Fruit fly (Drosophila melanogaster) whole organism, embryonic: ENCODE data around the gene Faa.

Source experiments
- Awh ChIP-seq: fragments of 200-800 bp; sonication (Bioruptor generic); IDR thresholded peaks from 2 replicates; pipeline ENCODE4, ENCODE4 v1.3.6; 2022; ENCODE audit warnings: missing biosample characterization, missing genetic modification characterization
- CG10366 ChIP-seq: fragments of 200-800 bp; sonication (Bioruptor generic); IDR thresholded peaks from 2 replicates; pipeline ENCODE4 v1.3.6; 2022; ENCODE audit warnings: missing biosample characterization, missing genetic modification characterization
- CG11093 ChIP-seq: fragments of 200-800 bp; sonication (Bioruptor generic); IDR thresholded peaks from 3 replicates; pipeline ENCODE4 v1.3.6; 2022; ENCODE audit warnings: missing biosample characterization, missing genetic modification characterization
- CG12942 ChIP-seq: fragments of 200-800 bp; sonication (Bioruptor generic); optimal IDR thresholded peaks from 3 replicates; lab custom pipeline; 2016; ENCODE audit warnings: missing biosample characterization, missing genetic modification characterization
- CG15479 ChIP-seq: fragments of 200-800 bp; sonication (Bioruptor generic); optimal IDR thresholded peaks from 3 replicates; lab custom pipeline; 2019; ENCODE audit warnings: missing biosample characterization, mild to moderate bottlenecking, missing genetic modification characterization, moderate library complexity
- CG15514 ChIP-seq: fragments of 200-800 bp; sonication (Bioruptor generic); optimal IDR thresholded peaks from 3 replicates; lab custom pipeline; 2017; ENCODE audit warnings: missing biosample characterization, missing genetic modification characterization, mild to moderate bottlenecking, moderate library complexity, missing genetic modification reagents
- CG16815 ChIP-seq: fragments of 200-800 bp; sonication (Bioruptor generic); optimal IDR thresholded peaks from 3 replicates; lab custom pipeline; 2017; ENCODE audit warnings: missing biosample characterization, mild to moderate bottlenecking, missing genetic modification characterization
- CG17328 ChIP-seq: fragments of 200-800 bp; sonication (Bioruptor generic); IDR thresholded peaks from 2 replicates; pipeline ENCODE4 v1.3.6; 2022; ENCODE audit warnings: missing biosample characterization, missing genetic modification characterization
- CG17359 ChIP-seq: fragments of 200-800 bp; sonication (Bioruptor generic); optimal IDR thresholded peaks from 3 replicates; lab custom pipeline; 2018; ENCODE audit warnings: missing biosample characterization, mild to moderate bottlenecking, missing genetic modification characterization, moderate library complexity
- CG18599 ChIP-seq: fragments of 200-800 bp; sonication (Bioruptor generic); optimal IDR thresholded peaks from 3 replicates; lab custom pipeline; 2017; ENCODE audit warnings: missing biosample characterization, missing genetic modification characterization, mild to moderate bottlenecking, moderate library complexity, missing genetic modification reagents
- CG2889 ChIP-seq: fragments of 200-800 bp; sonication (Bioruptor generic); IDR thresholded peaks from 3 replicates; pipeline ENCODE4 v1.3.6; 2022; ENCODE audit warnings: missing biosample characterization, missing genetic modification characterization
- CG31365 ChIP-seq: fragments of 200-800 bp; sonication (Bioruptor generic); optimal IDR thresholded peaks from 2 replicates; lab custom pipeline; 2018; ENCODE audit warnings: missing biosample characterization, mild to moderate bottlenecking, missing genetic modification characterization
- CG4328 ChIP-seq: fragments of 200-800 bp; sonication (Bioruptor generic); optimal IDR thresholded peaks from 3 replicates; lab custom pipeline; 2017; ENCODE audit warnings: missing biosample characterization, missing genetic modification reagents, missing genetic modification characterization
- CG4404 ChIP-seq: fragments of 200-800 bp; sonication (Bioruptor generic); IDR thresholded peaks from 2 replicates; pipeline ENCODE4 v1.3.6; 2022; ENCODE audit warnings: missing biosample characterization, missing genetic modification characterization
- CG4820 ChIP-seq: fragments of 200-800 bp; sonication (Bioruptor generic); optimal IDR thresholded peaks from 3 replicates; lab custom pipeline; 2016; ENCODE audit warnings: missing biosample characterization, missing genetic modification characterization
- CTCF ChIP-seq: fragments of 200-800 bp; sonication (Bioruptor generic); optimal IDR thresholded peaks from 2 replicates; lab custom pipeline; 2017; ENCODE audit warnings: missing biosample characterization, mild to moderate bottlenecking, missing genetic modification characterization, moderate library complexity
- Camta ChIP-seq: fragments of 200-800 bp; sonication (Bioruptor generic); optimal IDR thresholded peaks from 2 replicates; lab custom pipeline; 2016; ENCODE audit warnings: missing biosample characterization, missing genetic modification characterization
- CrebB ChIP-seq: fragments of 200-800 bp; sonication (Bioruptor generic); optimal IDR thresholded peaks from 3 replicates; lab custom pipeline; 2018; ENCODE audit warnings: missing biosample characterization, mild to moderate bottlenecking, missing genetic modification characterization
- Dad ChIP-seq: fragments of 200-800 bp; sonication (Bioruptor generic); optimal IDR thresholded peaks from 3 replicates; lab custom pipeline; 2016; ENCODE audit warnings: missing biosample characterization, missing genetic modification characterization
- Dll ChIP-seq: fragments of 200-800 bp; sonication (Bioruptor generic); IDR thresholded peaks from 4 replicates; pipeline ENCODE4 v1.3.6; 2022; ENCODE audit warnings: missing biosample characterization, missing genetic modification characterization; ENCODE audit not compliant: partially characterized antibody
- Elba2 ChIP-seq: fragments of 200-800 bp; sonication (Bioruptor generic); optimal IDR thresholded peaks from 3 replicates; lab custom pipeline; 2016; ENCODE audit warnings: missing biosample characterization, missing genetic modification characterization
- Gug ChIP-seq: fragments of 200-800 bp; sonication (Bioruptor generic); IDR thresholded peaks from 4 replicates; pipeline ENCODE4 v1.3.6; 2022; ENCODE audit warnings: missing biosample characterization, missing genetic modification characterization
- Hmr ChIP-seq: fragments of 200-800 bp; sonication (Bioruptor generic); optimal IDR thresholded peaks from 3 replicates; lab custom pipeline; 2017; ENCODE audit warnings: mild to moderate bottlenecking, missing biosample characterization, missing genetic modification reagents, missing genetic modification characterization
- Hsf ChIP-seq: fragments of 200-800 bp; sonication (Bioruptor generic); optimal IDR thresholded peaks from 3 replicates; lab custom pipeline; 2016; ENCODE audit warnings: missing biosample characterization, missing genetic modification characterization
- MESR4 ChIP-seq: fragments of 200-800 bp; sonication (Bioruptor generic); optimal IDR thresholded peaks from 2 replicates; lab custom pipeline; 2018; ENCODE audit warnings: missing biosample characterization, mild to moderate bottlenecking, missing genetic modification characterization, moderate library complexity
- Max ChIP-seq: fragments of 200-800 bp; sonication (Bioruptor generic); optimal IDR thresholded peaks from 2 replicates; lab custom pipeline; 2016; ENCODE audit warnings: missing biosample characterization, mild to moderate bottlenecking, missing genetic modification characterization
- Mrtf ChIP-seq: fragments of 200-800 bp; sonication (Bioruptor generic); IDR thresholded peaks from 3 replicates; pipeline ENCODE4 v1.3.6; 2022; ENCODE audit warnings: missing biosample characterization, missing genetic modification characterization
- NFAT ChIP-seq: fragments of 200-800 bp; sonication (Bioruptor generic); IDR thresholded peaks from 2 replicates; pipeline ENCODE4 v1.3.6; 2022; ENCODE audit warnings: missing biosample characterization, missing genetic modification characterization
- Sox100B ChIP-seq: fragments of 200-800 bp; sonication (Bioruptor generic); optimal IDR thresholded peaks from 3 replicates; lab custom pipeline; 2018; ENCODE audit warnings: missing biosample characterization, mild to moderate bottlenecking, missing genetic modification characterization
- bsh ChIP-seq, 2 experiments: fragments of 200-800 bp; sonication (Bioruptor generic); optimal IDR thresholded peaks; 2 replicates each; lab custom pipeline; 2017 to 2018; ENCODE audit warnings: mild to moderate bottlenecking in 2 of 2, missing biosample characterization in 2 of 2, missing genetic modification characterization in 2 of 2, moderate library complexity in 1 of 2
- cad ChIP-seq: fragments of >200 bp; optimal IDR thresholded peaks from 2 replicates; lab custom pipeline; 2017; ENCODE audit warnings: missing biosample characterization, missing genetic modification characterization
- chm ChIP-seq: fragments of 200-800 bp; sonication (Bioruptor generic); IDR thresholded peaks from 2 replicates; pipeline ENCODE4 v1.3.6; 2022; ENCODE audit warnings: missing biosample characterization, missing genetic modification characterization
- chn ChIP-seq: fragments of 200-800 bp; sonication (Bioruptor generic); optimal IDR thresholded peaks from 2 replicates; lab custom pipeline; 2016; ENCODE audit warnings: missing biosample characterization, missing genetic modification characterization
- dmrt99B ChIP-seq: fragments of 200-800 bp; sonication (Bioruptor generic); optimal IDR thresholded peaks from 2 replicates; lab custom pipeline; 2018; ENCODE audit warnings: missing biosample characterization, mild to moderate bottlenecking, missing genetic modification characterization, moderate library complexity
- eve ChIP-seq, 2 experiments: fragments of >200 bp; optimal IDR thresholded peaks; 2 replicates each; lab custom pipeline; 2017; ENCODE audit warnings: missing biosample characterization in 2 of 2, missing genetic modification characterization in 2 of 2
- ham ChIP-seq: fragments of 200-800 bp; sonication (Bioruptor generic); IDR thresholded peaks from 2 replicates; pipeline ENCODE4 v1.3.6; 2022; ENCODE audit warnings: missing biosample characterization, missing genetic modification characterization
- hbn ChIP-seq: fragments of 200-800 bp; sonication (Bioruptor generic); IDR thresholded peaks from 2 replicates; pipeline ENCODE4 v1.3.6; 2022; ENCODE audit warnings: missing biosample characterization, missing genetic modification characterization; ENCODE audit not compliant: partially characterized antibody
- nerfin-1 ChIP-seq: fragments of 200-800 bp; sonication (Bioruptor generic); optimal IDR thresholded peaks from 3 replicates; lab custom pipeline; 2019; ENCODE audit warnings: missing biosample characterization, mild to moderate bottlenecking, missing genetic modification characterization, moderate library complexity
- nmo ChIP-seq: fragments of 200-800 bp; sonication (Bioruptor generic); optimal IDR thresholded peaks from 2 replicates; lab custom pipeline; 2018; ENCODE audit warnings: missing biosample characterization, mild to moderate bottlenecking, missing genetic modification characterization, moderate library complexity
- tll ChIP-seq, 2 experiments: fragments of 200-800 bp in 1 of 2; fragments of >200 bp in 1 of 2; sonication (Bioruptor generic) in 1 of 2; optimal IDR thresholded peaks; 2 replicates each; lab custom pipeline; 2017 to 2019; ENCODE audit warnings: missing biosample characterization in 2 of 2, missing genetic modification characterization in 2 of 2, mild to moderate bottlenecking in 1 of 2, moderate library complexity in 1 of 2
- z ChIP-seq: fragments of 200-800 bp; sonication (Bioruptor generic); IDR thresholded peaks from 3 replicates; pipeline ENCODE4 v1.3.6; 2022; ENCODE audit warnings: missing biosample characterization, missing genetic modification characterization

Gene Faa

DNA sequence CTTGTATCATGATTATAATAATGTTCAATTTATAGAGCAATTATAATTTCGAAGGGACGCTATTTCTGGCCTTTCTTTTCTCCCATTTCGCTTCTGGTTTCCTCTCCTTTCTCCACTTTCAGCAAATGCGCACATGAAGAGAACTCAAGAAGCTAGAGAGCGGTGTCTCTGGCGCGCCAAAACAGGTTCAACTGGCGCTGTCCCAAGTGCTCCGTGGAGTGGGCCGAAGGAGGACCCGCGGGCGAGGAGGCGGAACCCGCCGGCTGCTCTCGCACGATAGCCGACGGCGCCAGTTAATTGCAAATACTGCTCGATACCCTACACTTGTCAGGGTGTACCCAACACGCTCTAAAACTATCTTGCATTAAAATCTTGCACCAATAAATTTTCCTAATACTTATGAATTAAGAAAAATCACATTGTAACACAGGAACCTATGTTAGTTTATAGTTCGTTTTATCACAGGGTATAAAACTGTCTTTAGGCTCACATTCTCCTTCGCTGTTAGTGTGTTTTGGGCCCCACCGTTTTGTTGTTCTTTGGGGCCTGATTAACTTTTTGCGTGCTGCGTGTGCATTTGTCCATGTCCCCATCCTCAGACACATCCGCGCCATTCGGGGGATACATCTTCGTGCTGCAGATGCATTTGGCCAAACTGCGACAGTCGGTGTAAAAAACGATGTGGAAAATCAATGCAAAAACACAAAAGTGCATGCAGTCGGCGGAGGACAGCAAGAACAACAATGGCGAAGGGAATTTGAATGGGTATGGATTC, 3.3 kb downstream of the Faa start (continued):
- TF ChIP-seq CG31365 (tag; lab: Kevin White, UChicago) (peak; percentile 65), CG15479 (GFP tag; lab: Kevin White, UChicago) (no peak), CG4328 (GFP tag; lab: Kevin White, UChicago) (no peak), nmo (GFP tag; lab: Kevin White, UChicago) (peak; percentile 86), z (GFP tag; lab: Robert Waterston, UW) (no peak), CG11093 (GFP tag; lab: Robert Waterston, UW) (peak; percentile 83), Hmr (GFP tag; lab: Kevin White, UChicago) (peak; percentile 88), Mrtf (peak; percentile 90), Gug (peak; percentile 92), Sox100B (GFP tag; lab: Kevin White, UChicago) (peak; percentile 61), CG17328 (GFP tag; lab: Robert Waterston, UW) (peak; percentile 94), dmrt99B (tag; lab: Kevin White, UChicago) (peak; percentile 87), chn (GFP tag; lab: Kevin White, UChicago) (peak; percentile 90), CG10366 (peak; percentile 96), CG2889 (GFP tag; lab: Robert Waterston, UW) (peak; percentile 88), MESR4 (GFP tag; lab: Kevin White, UChicago) (no peak), Max (peak; percentile 67), eve (GFP tag; optimal IDR thresholded peaks at IDR 0.05; lab: Kevin White, UChicago) (peak in 1 of 2 experiments; percentile 36), CG17359 (tag; lab: Kevin White, UChicago) (peak; percentile 92), nerfin-1 (tag; lab: Kevin White, UChicago) (peak; percentile 55), CTCF (GFP tag; lab: Kevin White, UChicago) (no peak), CG15514 (GFP tag; lab: Kevin White, UChicago) (peak; percentile 75), CG18599 (GFP tag; lab: Kevin White, UChicago) (peak; percentile 90), Hsf (GFP tag; lab: Kevin White, UChicago) (peak; percentile 92), CG4820 (GFP tag; lab: Kevin White, UChicago) (peak; percentile 78), CG4404 (GFP tag; lab: Robert Waterston, UW) (peak; percentile 75), CG12942 (GFP tag; lab: Kevin White, UChicago) (peak; percentile 79), cad (GFP tag; lab: Kevin White, UChicago) (no peak), CG16815 (GFP tag; lab: Kevin White, UChicago) (peak; percentile 81), Awh (GFP tag; lab: Robert Waterston, UW) (peak; percentile 90), CrebB (tag; lab: Kevin White, UChicago) (peak; percentile 79), Dll (GFP tag; lab: Robert Waterston, UW) (no peak), bsh (GFP tag; optimal IDR thresholded peaks at IDR 0.05; lab: Kevin White, UChicago) (peak; percentile 88 to 91), tll (GFP tag; optimal IDR thresholded peaks at IDR 0.05; lab: Kevin White, UChicago) (no peak), Camta (GFP tag; lab: Kevin White, UChicago) (peak; percentile 66), Elba2 (GFP tag; lab: Kevin White, UChicago) (no peak), Dad (peak; percentile 76), ham (peak; percentile 74; the same call in 1 of the 2 replicates), chm (GFP tag; lab: Robert Waterston, UW) (no peak), hbn (GFP tag; lab: Robert Waterston, UW) (no peak), NFAT (GFP tag; lab: Robert Waterston, UW) (peak; percentile 87)
